Fruit fly (Drosophila melanogaster): Measurements from ENCODE around the gene CG45263.

DNA sequence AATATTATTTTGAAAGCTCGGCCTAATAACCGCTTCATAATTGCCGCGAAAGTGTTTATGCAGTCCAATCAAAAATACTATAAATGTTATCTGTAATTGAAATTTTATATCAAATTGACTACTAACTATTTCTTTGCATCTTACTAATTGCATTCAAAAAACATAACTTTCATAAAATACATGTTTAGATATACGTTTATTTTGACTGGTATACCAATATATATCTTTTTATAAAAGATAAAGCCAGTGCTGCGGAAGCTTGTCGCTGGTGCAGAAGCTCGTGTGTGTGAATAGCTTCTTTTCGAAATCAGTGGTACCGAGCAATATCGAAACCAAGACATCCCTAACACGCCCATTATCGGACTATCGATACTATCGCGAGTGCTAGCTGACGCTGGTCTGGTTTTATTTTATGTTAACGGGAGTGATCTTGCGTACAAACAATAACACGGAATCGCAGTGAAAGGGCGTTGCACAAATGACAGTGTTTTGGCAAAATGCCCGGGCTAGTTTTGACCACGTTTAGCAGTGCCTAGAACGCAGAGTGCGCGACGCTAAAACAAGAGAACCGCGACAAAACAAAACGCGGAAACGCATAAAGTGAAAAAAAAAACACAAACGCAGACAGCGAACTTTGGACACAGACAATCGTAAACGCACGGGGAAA is 127.8 kb downstream of the CG45263 start, which contains the start of gene Atg13:
- peak; percentile 84 for TF ChIP-seq CG4496 (GFP tag; IDR thresholded peaks at IDR 0.05)
- no peak for TF ChIP-seq rn (GFP tag; IDR thresholded peaks at IDR 0.05)
- peak; percentile 42 for TF ChIP-seq CG15710 (tag; optimal IDR thresholded peaks at IDR 0.05)
- peak; percentile 45 for TF ChIP-seq CG17806 (tag; optimal IDR thresholded peaks at IDR 0.05)
- peak; percentile 30 for TF ChIP-seq EcR (GFP tag; optimal IDR thresholded peaks at IDR 0.05)
- TF ChIP-seq CG9948 (tag; optimal IDR thresholded peaks at IDR 0.05) = peak; percentile 2
- TF ChIP-seq Ets98B (GFP tag; IDR thresholded peaks at IDR 0.05) = peak; percentile 71
